Worm (Caenorhabditis elegans) whole organism, midembryonic: Measurements from ENCODE around the gene hum-2.

Source experiments
- T22C8.4 ChIP-seq: fragments of 200-800 bp; sonication (Bioruptor generic); IDR thresholded peaks from 2 replicates; pipeline ENCODE4 v1.3.6; 2022; ENCODE audit warnings: missing genetic modification characterization, missing compliant biosample characterization
- cog-1 ChIP-seq: sonication (generic microtip); optimal IDR thresholded peaks from 2 replicates; lab custom pipeline; 2016; ENCODE audit warnings: missing genetic modification characterization, missing compliant biosample characterization
- flt-1 ChIP-seq: fragments of 200-800 bp; sonication (Bioruptor generic); IDR thresholded peaks from 2 replicates; pipeline ENCODE4 v1.3.6; 2022; ENCODE audit warnings: missing genetic modification characterization, missing compliant biosample characterization
- klf-2 ChIP-seq: fragments of 200-800 bp; sonication (Bioruptor generic); conservative IDR thresholded peaks from 2 replicates; pipeline ENCODE4 v1.3.6; 2022; ENCODE audit warnings: missing genetic modification reagents, missing genetic modification characterization, missing compliant biosample characterization
- med-1 ChIP-seq: sonication (generic microtip); optimal IDR thresholded peaks from 2 replicates; lab custom pipeline; 2017; ENCODE audit warnings: missing genetic modification characterization, mild to moderate bottlenecking, missing compliant biosample characterization, antibody characterized with exemption, missing genetic modification reagents; ENCODE audit not compliant: insufficient read depth
- ref-1 ChIP-seq: fragments of 200-800 bp; sonication (Bioruptor generic); conservative IDR thresholded peaks from 2 replicates; pipeline ENCODE4 v1.3.6; 2022; ENCODE audit warnings: missing genetic modification reagents, missing genetic modification characterization, missing compliant biosample characterization
- tab-1 ChIP-seq: fragments of 200-800 bp; sonication (Bioruptor generic); IDR thresholded peaks from 2 replicates; pipeline ENCODE4 v1.3.6; 2022; ENCODE audit warnings: missing genetic modification characterization, missing compliant biosample characterization
- ztf-23 ChIP-seq: fragments of 200-800 bp; sonication (Bioruptor generic); IDR thresholded peaks from 2 replicates; pipeline ENCODE4 v1.3.6; 2022; ENCODE audit warnings: missing genetic modification reagents, missing genetic modification characterization, missing compliant biosample characterization
- ztf-29 ChIP-seq: fragments of 200-800 bp; sonication (Bioruptor generic); IDR thresholded peaks from 2 replicates; pipeline ENCODE4 v1.3.6; 2022; ENCODE audit warnings: missing genetic modification reagents, missing genetic modification characterization, missing compliant biosample characterization

hum-2 gene

DNA sequence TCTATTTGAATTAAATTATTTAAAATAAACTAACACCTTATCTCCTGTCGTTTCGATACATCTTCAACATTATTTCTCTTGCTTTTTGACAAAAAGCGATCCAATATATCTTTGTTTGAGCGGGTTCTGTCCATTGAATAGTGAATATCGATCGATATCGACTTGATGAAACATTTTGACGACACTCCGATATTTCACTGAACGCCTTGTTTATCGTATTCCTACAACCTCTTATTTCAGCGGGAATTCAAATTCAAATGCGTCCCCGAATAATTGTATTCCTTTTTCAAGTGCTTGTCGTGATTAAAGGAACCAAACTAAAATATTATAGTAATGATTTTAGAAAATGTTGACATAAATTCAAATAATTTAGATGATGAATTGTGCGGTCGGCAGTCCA, 39.2 kb upstream of the hum-2 start, which contains the start of the genes K07B1.7 and try-5:
Gene K07B1.7, minus strand, starts transcription at position 159 of the 400 bp plus-strand sequence.
Gene try-5, plus strand, starts transcription at position 241 of the 400 bp plus-strand sequence.
- TF ChIP-seq flt-1 (GFP tag; lab: Robert Waterston, UW) = no peak
- TF ChIP-seq T22C8.4 = peak; percentile 91

ce11 chrV:9349687-9350086, 36.3 kb upstream of the hum-2 start, which contains the start of gene srx-47:
srx-47 (plus strand) TSS chrV:9349987.
- TF ChIP-seq ztf-29 (GFP tag; lab: Robert Waterston, UW) = no peak
- no peak for TF ChIP-seq flt-1 (GFP tag; lab: Robert Waterston, UW)
- no peak for TF ChIP-seq tab-1 (GFP tag; lab: Robert Waterston, UW)
- TF ChIP-seq cog-1 = no peak
- no peak for TF ChIP-seq ztf-23
- no peak for TF ChIP-seq klf-2 (GFP tag; lab: Robert Waterston, UW)
- no peak for TF ChIP-seq ref-1 (GFP tag; lab: Robert Waterston, UW)
- no peak for TF ChIP-seq T22C8.4
- no peak for TF ChIP-seq med-1 (GFP tag; lab: Kevin White, UChicago)

DNA sequence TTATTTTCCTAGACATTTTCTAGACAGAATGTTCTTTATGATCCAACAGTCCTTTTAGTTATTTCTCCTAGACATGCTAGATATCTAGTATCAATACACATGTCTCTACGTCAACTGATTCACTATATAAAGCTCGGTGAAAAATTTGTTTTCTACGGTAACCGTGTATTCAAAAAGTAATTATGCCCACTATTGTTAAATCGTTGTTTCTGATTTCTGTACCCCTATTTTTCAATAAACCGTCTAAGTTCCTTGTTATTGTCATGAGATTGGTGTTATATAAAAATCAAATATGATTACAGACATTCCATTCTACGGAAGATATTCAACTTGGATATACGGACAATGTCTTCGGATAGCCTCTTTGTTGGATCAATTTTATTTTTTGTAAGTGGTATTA, 33.0 kb upstream of the hum-2 start, which contains the start of gene srx-46:
Gene srx-46, plus strand, starts transcription at position 301 of the 400 bp plus-strand sequence.
- no peak for TF ChIP-seq T22C8.4
- TF ChIP-seq ztf-29 (GFP tag; lab: Robert Waterston, UW) = no peak
- no peak for TF ChIP-seq ref-1 (GFP tag; lab: Robert Waterston, UW)

- TF ChIP-seq ztf-29 (GFP tag; lab: Robert Waterston, UW) = no peak
Observed at ce11 chrV:9355371-9355770, 30.6 kb upstream of the hum-2 start, which contains the start of gene ttr-40. ttr-40 (minus strand) TSS chrV:9355471.

DNA sequence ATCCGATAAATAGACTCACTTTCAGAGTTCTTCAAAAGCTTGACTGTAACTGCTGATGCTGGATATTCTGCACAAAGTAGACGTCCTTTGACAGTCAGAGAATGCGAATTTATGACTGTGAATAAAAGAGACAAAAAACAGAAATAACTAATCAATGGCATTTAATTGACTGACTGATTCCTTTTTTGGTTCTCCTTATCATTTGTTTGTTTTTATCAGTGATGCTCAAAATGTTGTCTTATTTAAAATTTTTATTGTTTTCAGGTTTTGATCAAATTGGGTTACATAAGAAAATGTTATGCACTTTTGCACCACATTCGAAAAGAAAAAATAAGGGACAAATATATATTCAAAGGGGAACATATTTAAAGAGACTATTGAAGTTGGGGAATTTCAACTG, 29.6 kb upstream of the hum-2 start, which contains the start of gene ttr-49:
Gene ttr-49, minus strand, starts transcription at position 171 of the 400 bp plus-strand sequence.
- TF ChIP-seq ztf-29 (GFP tag; lab: Robert Waterston, UW) = no peak
- no peak for TF ChIP-seq tab-1 (GFP tag; lab: Robert Waterston, UW)
- TF ChIP-seq klf-2 (GFP tag; lab: Robert Waterston, UW) = no peak
- no peak for TF ChIP-seq ztf-23
- TF ChIP-seq cog-1 = no peak
- TF ChIP-seq med-1 (GFP tag; lab: Kevin White, UChicago) = no peak
- no peak for TF ChIP-seq ref-1 (GFP tag; lab: Robert Waterston, UW)

DNA sequence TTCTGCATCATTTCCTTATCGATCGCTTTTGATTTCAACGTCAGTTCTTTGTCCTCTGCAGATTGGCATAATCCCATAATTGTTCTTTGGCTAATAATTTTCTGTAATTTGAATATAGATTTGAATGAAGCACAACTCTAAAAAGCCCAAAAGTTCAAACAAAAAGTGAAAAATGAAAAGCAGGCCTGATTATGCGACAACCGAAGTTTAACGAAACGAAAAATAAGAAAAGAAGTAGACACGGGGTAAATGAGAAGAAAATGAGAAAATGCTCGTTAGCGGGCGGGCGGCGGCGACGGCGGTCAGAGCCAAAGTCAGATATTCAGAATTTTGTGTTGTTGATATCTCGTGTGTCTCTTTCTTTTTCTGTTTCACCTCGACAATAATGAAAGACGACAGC, 26.3 kb upstream of the hum-2 start, which contains the start of gene gpa-3:
Gene gpa-3, minus strand, starts transcription at position 101 of the 400 bp plus-strand sequence.
- TF ChIP-seq klf-2 (GFP tag; lab: Robert Waterston, UW) (no peak), med-1 (GFP tag; lab: Kevin White, UChicago) (no peak), tab-1 (GFP tag; lab: Robert Waterston, UW) (no peak), ztf-23 (no peak), T22C8.4 (no peak), ref-1 (GFP tag; lab: Robert Waterston, UW) (no peak), cog-1 (no peak), ztf-29 (GFP tag; lab: Robert Waterston, UW) (no peak), flt-1 (GFP tag; lab: Robert Waterston, UW) (no peak)

DNA sequence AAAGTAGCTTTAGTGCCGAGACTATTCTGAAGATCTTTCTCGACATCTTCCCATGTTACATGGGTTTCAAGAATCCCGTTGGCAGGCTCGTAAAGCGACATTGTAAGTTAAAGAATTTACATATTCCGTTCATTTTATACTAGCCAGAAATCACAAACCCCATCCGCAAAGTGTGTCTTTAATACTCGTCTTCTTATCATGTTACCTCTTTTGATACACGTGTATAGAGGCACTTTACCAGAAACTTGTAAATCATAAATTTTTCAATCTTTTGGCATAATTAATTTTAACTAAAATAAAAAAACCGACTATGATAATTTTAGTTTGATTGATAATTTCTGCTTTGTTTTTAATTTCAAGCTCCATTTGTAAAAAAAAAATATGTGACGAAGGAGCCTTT, 15.0 kb upstream of the hum-2 start, which contains the start of gene E02C12.6:
Gene E02C12.6, minus strand, starts transcription at position 101 of the 400 bp plus-strand sequence.
- TF ChIP-seq ztf-29 (GFP tag; lab: Robert Waterston, UW) = no peak
- no peak for TF ChIP-seq med-1 (GFP tag; lab: Kevin White, UChicago)
- TF ChIP-seq T22C8.4 = no peak
- no peak for TF ChIP-seq klf-2 (GFP tag; lab: Robert Waterston, UW)

- no peak for TF ChIP-seq ztf-23
- no peak for TF ChIP-seq ztf-29 (GFP tag; lab: Robert Waterston, UW)
- no peak for TF ChIP-seq tab-1 (GFP tag; lab: Robert Waterston, UW)
- TF ChIP-seq flt-1 (GFP tag; lab: Robert Waterston, UW) = no peak
- no peak for TF ChIP-seq ref-1 (GFP tag; lab: Robert Waterston, UW)
- no peak for TF ChIP-seq T22C8.4
- TF ChIP-seq med-1 (GFP tag; lab: Kevin White, UChicago) = no peak
- TF ChIP-seq cog-1 = no peak
- TF ChIP-seq klf-2 (GFP tag; lab: Robert Waterston, UW) = no peak
Observed at ce11 chrV:9373473-9373872, 12.5 kb upstream of the hum-2 start, which contains the start of gene E02C12.8. E02C12.8 (minus strand) TSS chrV:9373613.

DNA sequence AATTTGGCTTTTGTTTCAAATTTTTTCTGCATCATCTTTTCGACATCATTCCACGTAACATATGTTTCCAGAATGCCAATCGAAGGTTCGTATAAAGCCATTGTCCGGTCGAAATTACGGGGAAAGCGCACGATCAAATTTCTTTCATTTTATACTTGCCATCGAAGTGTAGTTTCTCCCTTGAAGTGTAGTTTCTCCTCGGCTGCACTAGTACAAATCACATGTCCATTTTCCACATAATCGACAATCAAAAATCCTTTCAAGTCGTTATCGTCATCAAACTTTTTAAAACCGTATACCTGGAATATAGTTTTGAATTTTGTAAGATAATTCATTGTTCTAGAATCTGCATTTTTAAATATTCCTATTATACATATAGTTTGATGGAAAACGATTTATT, 10.6 kb upstream of the hum-2 start, which contains the start of gene E02C12.9:
Gene E02C12.9, minus strand, starts transcription at position 101 of the 400 bp plus-strand sequence.
- TF ChIP-seq ref-1 (GFP tag; lab: Robert Waterston, UW) (no peak), ztf-23 (no peak), T22C8.4 (no peak), ztf-29 (GFP tag; lab: Robert Waterston, UW) (no peak), tab-1 (GFP tag; lab: Robert Waterston, UW) (no peak), med-1 (GFP tag; lab: Kevin White, UChicago) (no peak), klf-2 (GFP tag; lab: Robert Waterston, UW) (no peak), flt-1 (GFP tag; lab: Robert Waterston, UW) (no peak), cog-1 (no peak)

DNA sequence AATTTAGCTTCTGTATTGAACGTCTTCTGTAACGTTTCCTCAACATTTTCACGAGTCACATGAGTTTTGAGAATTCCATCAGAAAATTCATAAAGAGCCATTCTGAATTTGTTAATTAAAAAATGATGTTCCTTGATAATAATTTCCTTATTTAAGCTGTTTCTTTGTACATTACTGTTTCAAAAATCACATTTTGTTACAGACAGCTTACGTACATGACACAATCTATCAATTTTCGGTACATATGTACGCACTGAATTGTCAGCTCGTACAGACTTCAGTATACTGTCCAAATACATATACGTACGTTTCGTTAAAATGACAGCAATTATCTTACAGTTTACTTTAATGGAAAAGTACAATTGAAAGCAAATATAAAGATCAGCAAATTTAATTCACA, 9.6 kb upstream of the hum-2 start, which contains the start of gene E02C12.19:
Gene E02C12.19, minus strand, starts transcription at position 101 of the 400 bp plus-strand sequence.
- no peak for TF ChIP-seq T22C8.4
- no peak for TF ChIP-seq cog-1
- TF ChIP-seq klf-2 (GFP tag; lab: Robert Waterston, UW) = no peak
- TF ChIP-seq ztf-29 (GFP tag; lab: Robert Waterston, UW) = no peak
- TF ChIP-seq med-1 (GFP tag; lab: Kevin White, UChicago) = no peak
